Worm (Caenorhabditis elegans): ENCODE results near the gene srd-66.

The srd-66 gene

DNA sequence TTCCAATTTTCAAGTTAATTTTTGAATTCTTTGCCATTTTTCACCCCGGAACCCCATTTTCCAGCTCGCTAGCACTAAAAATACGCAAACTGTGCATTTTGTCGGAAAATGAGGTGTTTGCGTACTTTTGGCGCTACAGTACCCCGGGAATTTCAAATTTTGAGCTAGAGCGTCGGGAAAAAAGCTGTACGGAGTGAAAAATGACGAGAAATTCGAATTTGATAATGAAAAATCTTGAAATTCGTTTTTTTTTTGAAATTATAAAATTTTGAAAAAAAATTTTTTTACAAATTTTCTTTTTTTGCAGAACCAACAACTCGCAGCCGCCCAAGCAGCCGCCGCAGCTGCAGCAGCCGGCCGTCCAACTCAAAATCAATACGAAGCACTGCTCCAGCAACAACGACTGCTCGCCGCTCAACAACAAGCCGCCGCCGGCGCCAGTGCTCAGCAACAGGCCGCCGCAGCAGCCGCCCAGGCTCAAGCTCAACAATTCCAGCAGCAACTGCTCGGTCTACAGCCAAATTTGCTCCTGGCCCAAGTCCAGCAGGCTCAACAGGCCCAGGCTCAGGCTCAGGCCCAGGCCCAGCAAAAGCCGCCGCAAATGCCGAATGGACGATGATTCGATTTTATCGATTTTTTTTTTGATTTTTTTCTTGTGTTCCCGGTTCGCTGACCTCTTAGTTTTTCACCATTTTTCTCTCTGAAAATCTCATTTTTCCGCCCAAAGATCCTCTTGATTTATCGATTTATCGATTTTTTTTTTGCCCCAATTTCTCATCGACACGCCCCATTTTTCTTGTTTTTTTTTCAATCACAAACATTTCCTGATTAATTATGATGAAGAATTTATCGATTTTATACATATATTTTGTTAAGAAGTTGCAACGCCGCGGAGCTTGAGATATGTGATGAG lies 43.5 kb downstream of the srd-66 start (continued):
- TF ChIP-seq bed-1 (GFP tag; IDR thresholded peaks at IDR 0.05) (no peak), repo-1 (tag; optimal IDR thresholded peaks at IDR 0.05) (no peak), F23B12.7 (tag; optimal IDR thresholded peaks at IDR 0.05; ENCODE audit: insufficient read depth) (no peak), mes-4 (tag; optimal IDR thresholded peaks at IDR 0.05) (no peak), dpl-1 (GFP tag; optimal IDR thresholded peaks at IDR 0.05) (no peak)

DNA sequence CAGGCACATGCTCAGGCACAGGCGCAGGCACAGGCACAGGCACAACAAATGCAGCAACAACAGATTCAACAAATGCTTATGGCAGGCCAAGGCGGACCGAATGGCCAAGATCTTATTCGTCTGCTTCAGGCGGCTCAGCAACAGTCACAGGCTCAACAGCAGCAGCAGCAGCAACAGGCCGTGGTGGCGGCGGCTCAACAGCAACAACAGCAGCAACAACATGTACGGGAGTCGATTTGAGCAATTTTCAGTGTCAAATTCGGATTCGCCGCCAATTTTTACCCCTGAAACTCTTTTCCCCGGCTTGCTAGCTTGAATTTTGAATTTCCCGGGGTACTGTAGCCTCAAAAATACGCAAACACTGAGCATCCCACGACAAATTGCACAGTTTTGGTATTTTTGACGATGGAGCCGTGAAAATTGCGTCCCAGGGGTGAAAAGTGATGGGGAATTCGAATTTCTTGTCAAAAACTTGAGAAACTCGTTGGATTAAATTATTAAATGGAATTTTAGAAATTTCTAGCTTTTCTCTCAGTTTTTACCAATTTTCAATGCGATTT lies 44.5 kb downstream of the srd-66 start:
- peak; percentile 22; the same call in 1 of the 2 replicates for TF ChIP-seq egrh-3 (GFP tag; IDR thresholded peaks at IDR 0.05)
- no peak for TF ChIP-seq attf-3 (GFP tag; conservative IDR thresholded peaks at IDR 0.05)
- no peak for TF ChIP-seq pha-4 (tag; optimal IDR thresholded peaks at IDR 0.05)
- no peak for TF ChIP-seq D2030.7 (GFP tag; IDR thresholded peaks at IDR 0.05)
- peak; percentile 69 for TF ChIP-seq zfh-2 (GFP tag; conservative IDR thresholded peaks at IDR 0.05)
- no peak for TF ChIP-seq tlf-1 (GFP tag; optimal IDR thresholded peaks at IDR 0.05)
- TF ChIP-seq attf-5 (GFP tag; optimal IDR thresholded peaks at IDR 0.05), result no peak
- TF ChIP-seq lsl-1 (GFP tag; optimal IDR thresholded peaks at IDR 0.05), result peak; percentile 15
- no peak for TF ChIP-seq T07F8.4 (tag; optimal IDR thresholded peaks at IDR 0.05)
- peak; percentile 42 for TF ChIP-seq fkh-3 (tag; optimal IDR thresholded peaks at IDR 0.05)

DNA sequence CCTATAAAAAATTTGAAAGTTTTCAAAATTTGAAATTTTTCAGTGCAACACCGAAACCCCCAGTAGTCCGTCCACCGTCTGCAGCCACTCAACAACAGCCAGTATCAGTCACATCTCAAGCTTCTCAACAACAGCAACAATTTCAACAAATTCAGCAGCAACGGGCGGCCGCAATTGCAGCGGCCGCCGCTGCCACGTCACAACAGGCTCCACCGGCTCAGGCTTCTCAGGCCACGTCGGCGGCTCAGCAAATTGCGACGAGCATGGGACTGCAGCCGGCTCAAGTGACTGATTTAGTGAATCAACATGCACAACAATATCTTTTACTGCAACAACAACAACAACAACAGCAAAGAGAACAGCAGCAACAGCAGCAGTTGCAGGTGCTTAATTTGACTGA lies 48.3 kb downstream of the srd-66 start:
- no peak for TF ChIP-seq bed-1 (GFP tag; IDR thresholded peaks at IDR 0.05)
- TF ChIP-seq zfh-2 (GFP tag; conservative IDR thresholded peaks at IDR 0.05), result peak; percentile 74
- TF ChIP-seq egrh-3 (GFP tag; IDR thresholded peaks at IDR 0.05), result peak; percentile 50; the same call in 1 of the 2 replicates

DNA sequence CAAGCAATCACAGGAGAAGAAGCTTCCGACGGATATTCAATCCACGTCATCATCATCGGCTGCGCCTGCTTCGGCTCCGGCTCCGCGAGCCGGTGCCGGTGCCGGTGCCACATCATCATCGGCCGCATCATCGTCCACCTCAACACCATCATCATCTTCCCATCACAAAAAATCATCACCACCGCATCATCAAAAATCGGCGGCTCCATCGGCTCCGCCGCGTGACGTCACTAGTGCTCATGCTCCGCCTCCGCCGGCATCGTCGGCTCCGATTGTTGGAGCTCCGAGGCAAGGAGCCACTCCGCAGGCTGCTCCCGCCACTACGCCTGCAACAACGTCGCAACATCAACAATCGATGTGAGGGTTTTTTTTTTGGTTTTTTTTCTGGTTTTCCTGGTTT lies 50.4 kb downstream of the srd-66 start:
- no peak for TF ChIP-seq Y79H2A.3 (GFP tag; conservative IDR thresholded peaks at IDR 0.05)
- no peak for TF ChIP-seq madf-10 (tag; optimal IDR thresholded peaks at IDR 0.05)
- no peak for TF ChIP-seq ztf-26 (tag; optimal IDR thresholded peaks at IDR 0.05)
- TF ChIP-seq lir-1 (GFP tag; conservative IDR thresholded peaks at IDR 0.05), result no peak
- no peak for TF ChIP-seq nfya-2 (GFP tag; IDR thresholded peaks at IDR 0.05)
- TF ChIP-seq F37B4.10 (GFP tag; IDR thresholded peaks at IDR 0.05), result no peak
- TF ChIP-seq tbp1 (GFP tag; optimal IDR thresholded peaks at IDR 0.05), result no peak
- peak; percentile 15; the same call in 1 of the 2 replicates for TF ChIP-seq nfyb-1 (GFP tag; IDR thresholded peaks at IDR 0.05)
- peak; percentile 73 for TF ChIP-seq zfh-2 (GFP tag; conservative IDR thresholded peaks at IDR 0.05)
- TF ChIP-seq mcd-1 (GFP tag; IDR thresholded peaks at IDR 0.05), result no peak
- peak; percentile 72; the same call in 1 of the 2 replicates for TF ChIP-seq egrh-3 (GFP tag; IDR thresholded peaks at IDR 0.05)

DNA sequence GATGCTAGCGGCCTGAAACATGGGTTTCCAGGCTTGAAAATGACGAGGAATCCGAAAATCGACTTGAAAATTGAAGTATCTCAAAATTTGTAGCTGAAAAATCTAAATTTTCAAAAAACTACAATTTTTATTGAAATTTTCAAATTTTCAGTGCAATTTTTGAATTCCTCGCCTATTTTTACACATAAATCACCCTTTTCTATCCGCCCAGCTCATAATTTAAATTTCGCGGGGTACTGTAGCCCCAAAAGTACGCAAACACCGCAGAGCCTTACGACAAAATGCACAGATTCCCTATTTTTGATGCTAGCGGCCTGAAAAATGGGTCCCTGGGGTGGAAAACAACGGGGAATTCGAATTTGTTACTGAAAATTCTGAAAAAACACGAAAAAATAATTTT lies 50.9 kb downstream of the srd-66 start:
- TF ChIP-seq nfyb-1 (GFP tag; IDR thresholded peaks at IDR 0.05) (no peak), let-526 (GFP tag; IDR thresholded peaks at IDR 0.05) (no peak), ceh-91 (GFP tag; IDR thresholded peaks at IDR 0.05) (no peak), egl-44 (GFP tag; IDR thresholded peaks at IDR 0.05) (no peak), lsy-27 (tag; optimal IDR thresholded peaks at IDR 0.05; ENCODE audit: borderline replicate concordance, insufficient read depth) (no peak), mes-4 (tag; optimal IDR thresholded peaks at IDR 0.05) (no peak), attf-3 (GFP tag; conservative IDR thresholded peaks at IDR 0.05) (no peak), snpc-4 (GFP tag; optimal IDR thresholded peaks at IDR 0.05) (no peak), snpc-4 (tag; optimal IDR thresholded peaks at IDR 0.05) (no peak), egl-18 (GFP tag; IDR thresholded peaks at IDR 0.05) (no peak), let-607 (tag; optimal IDR thresholded peaks at IDR 0.05) (no peak), xnd-1 (tag; optimal IDR thresholded peaks at IDR 0.05) (no peak), tbp1 (GFP tag; optimal IDR thresholded peaks at IDR 0.05) (no peak), lin-54 (GFP tag; optimal IDR thresholded peaks at IDR 0.05) (no peak), rcor-1 (GFP tag; IDR thresholded peaks at IDR 0.05) (no peak), nhr-90 (tag; optimal IDR thresholded peaks at IDR 0.05) (no peak), F57C9.4 (tag; optimal IDR thresholded peaks at IDR 0.05) (no peak), lin-35 (GFP tag; optimal IDR thresholded peaks at IDR 0.05) (no peak), lag-1 (GFP tag; IDR thresholded peaks at IDR 0.05) (no peak)
